Fruit fly (Drosophila melanogaster): Measurements from ENCODE around the gene CG5623.

Gene CG5623

dm6 chr3R:15792427-15792826 is 25.2 kb upstream of the CG5623 start, which contains the start of gene Acyp2 (continued):
- no peak for TF ChIP-seq pfk (GFP tag; optimal IDR thresholded peaks at IDR 0.05)
- no peak for TF ChIP-seq esg (GFP tag; conservative IDR thresholded peaks at IDR 0.05)
- TF ChIP-seq Mes4 (GFP tag; optimal IDR thresholded peaks at IDR 0.05) = no peak
- peak; percentile 56 for TF ChIP-seq Mad (GFP tag; optimal IDR thresholded peaks at IDR 0.05)
- TF ChIP-seq pb (GFP tag; optimal IDR thresholded peaks at IDR 0.05) = no peak
- TF ChIP-seq pum (GFP tag; optimal IDR thresholded peaks at IDR 0.05) = peak; percentile 23
- TF ChIP-seq CG11456 (GFP tag; IDR thresholded peaks at IDR 0.05) = 0 out of 3 replicates have a peak, but pooled peaks have one; percentile 44
- no peak for TF ChIP-seq Nf-YC (tag; optimal IDR thresholded peaks at IDR 0.05)
- TF ChIP-seq CG17328 (GFP tag; IDR thresholded peaks at IDR 0.05) = no peak
- TF ChIP-seq CG4854 (GFP tag; optimal IDR thresholded peaks at IDR 0.05) = peak; percentile 53
- TF ChIP-seq bcd (GFP tag; optimal IDR thresholded peaks at IDR 0.05) = no peak
- 0 out of 2 replicates have a peak, but pooled peaks have one; percentile 17 for TF ChIP-seq CG14441 (GFP tag; IDR thresholded peaks at IDR 0.05)
- TF ChIP-seq Camta (GFP tag; optimal IDR thresholded peaks at IDR 0.05) = no peak
- TF ChIP-seq Ravus (GFP tag; IDR thresholded peaks at IDR 0.05) = no peak
- peak; percentile 10 for TF ChIP-seq Hr3 (GFP tag; optimal IDR thresholded peaks at IDR 0.05)
- TF ChIP-seq Hr78 (GFP tag; optimal IDR thresholded peaks at IDR 0.05) = no peak
- no peak for TF ChIP-seq CG4328 (GFP tag; optimal IDR thresholded peaks at IDR 0.05)
- TF ChIP-seq ac (GFP tag; optimal IDR thresholded peaks at IDR 0.05) = no peak
- no peak for TF ChIP-seq CG11696 (GFP tag; IDR thresholded peaks at IDR 0.05)
- TF ChIP-seq trem (tag; optimal IDR thresholded peaks at IDR 0.05) = peak; percentile 59
- TF ChIP-seq B-H1 (GFP tag; IDR thresholded peaks at IDR 0.05) = no peak
- no peak for TF ChIP-seq Six4 (GFP tag; optimal IDR thresholded peaks at IDR 0.05)
- TF ChIP-seq CG18262 (tag; optimal IDR thresholded peaks at IDR 0.05) = no peak
- no peak for TF ChIP-seq ken (GFP tag; IDR thresholded peaks at IDR 0.05)
- peak; percentile 26 for TF ChIP-seq HLH54F (GFP tag; optimal IDR thresholded peaks at IDR 0.05)
- TF ChIP-seq Chrac-16 (GFP tag; optimal IDR thresholded peaks at IDR 0.05) = peak; percentile 35
- no peak; the same call in 1 of the 2 replicates for TF ChIP-seq NFAT (GFP tag; IDR thresholded peaks at IDR 0.05)
- no peak for TF ChIP-seq Deaf1 (tag; optimal IDR thresholded peaks at IDR 0.05)
- no peak for TF ChIP-seq CG8478 (optimal IDR thresholded peaks at IDR 0.05)
- TF ChIP-seq Eip74EF (GFP tag; optimal IDR thresholded peaks at IDR 0.05) = no peak
- TF ChIP-seq phol (tag; optimal IDR thresholded peaks at IDR 0.05) = peak; percentile 40
- no peak for TF ChIP-seq CG1529 (GFP tag; optimal IDR thresholded peaks at IDR 0.05)
- no peak for TF ChIP-seq NC2β (GFP tag; optimal IDR thresholded peaks at IDR 0.05)
- TF ChIP-seq CG12219 (GFP tag; optimal IDR thresholded peaks at IDR 0.05) = no peak
- no peak for TF ChIP-seq CG6765 (GFP tag; optimal IDR thresholded peaks at IDR 0.05)
- TF ChIP-seq pan (optimal IDR thresholded peaks at IDR 0.05) = no peak
- TF ChIP-seq pan (GFP tag; optimal IDR thresholded peaks at IDR 0.05 in 1 of 2, IDR thresholded peaks at IDR 0.05 in 1 of 2) = peak in 1 of 2 experiments; percentile 51
- TF ChIP-seq CkIIα-i1 (GFP tag; IDR thresholded peaks at IDR 0.05) = no peak
- no peak for TF ChIP-seq CG31441 (GFP tag; IDR thresholded peaks at IDR 0.05)
- TF ChIP-seq CrebB (tag; optimal IDR thresholded peaks at IDR 0.05) = no peak
- no peak for TF ChIP-seq zf30C (GFP tag; optimal IDR thresholded peaks at IDR 0.05)
- TF ChIP-seq Atf-2 (GFP tag; optimal IDR thresholded peaks at IDR 0.05) = no peak
- TF ChIP-seq CG2678 (tag; optimal IDR thresholded peaks at IDR 0.05) = no peak
- TF ChIP-seq org-1 (GFP tag; optimal IDR thresholded peaks at IDR 0.05) = no peak
- no peak for TF ChIP-seq Doc2 (GFP tag; IDR thresholded peaks at IDR 0.05)
- TF ChIP-seq CG6272 (GFP tag; IDR thresholded peaks at IDR 0.05) = no peak
- TF ChIP-seq Hand (GFP tag; optimal IDR thresholded peaks at IDR 0.05) = no peak
- TF ChIP-seq peb (GFP tag; IDR thresholded peaks at IDR 0.05) = no peak
- TF ChIP-seq CG3847 (GFP tag; IDR thresholded peaks at IDR 0.05) = peak; percentile 25; the same call in 1 of the 2 replicates
- TF ChIP-seq eyg (GFP tag; optimal IDR thresholded peaks at IDR 0.05) = no peak
- no peak for TF ChIP-seq NK7.1 (GFP tag; optimal IDR thresholded peaks at IDR 0.05)
- TF ChIP-seq ind (GFP tag; optimal IDR thresholded peaks at IDR 0.05) = peak; percentile 38
- TF ChIP-seq az2 (GFP tag; optimal IDR thresholded peaks at IDR 0.05) = no peak

Data from whole organism, embryonic.